Worm (Caenorhabditis elegans): ENCODE measurements around the gene cpg-23.

cpg-23 gene

DNA sequence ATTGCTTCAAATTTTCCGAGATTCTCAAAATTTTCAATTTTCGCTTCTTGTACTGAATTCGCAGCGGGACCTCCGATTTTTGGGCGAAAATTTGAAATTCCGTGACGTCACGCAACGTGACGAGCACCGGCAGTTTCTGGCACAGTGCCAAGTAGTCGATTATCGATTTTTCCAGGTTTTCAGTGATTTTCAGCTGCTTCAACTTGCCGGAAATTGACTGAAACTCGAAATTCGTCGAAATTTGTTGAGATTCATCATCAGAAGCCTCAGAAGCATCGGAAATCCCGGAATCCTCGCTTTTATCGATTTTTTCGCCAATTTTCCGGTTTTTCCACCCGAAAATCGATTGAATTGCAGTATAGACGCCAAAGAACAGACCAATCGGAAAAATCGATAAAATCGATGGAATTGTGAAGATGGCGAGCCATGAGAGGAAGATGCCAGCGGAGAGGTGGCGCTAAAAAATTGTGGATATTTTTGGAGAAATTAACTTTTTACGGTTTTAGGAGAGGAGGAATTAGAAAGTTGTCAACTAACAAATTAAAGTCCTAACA is 8.7 kb upstream of the cpg-23 start:
- TF ChIP-seq dao-5 (tag; optimal IDR thresholded peaks at IDR 0.05), result no peak
- TF ChIP-seq him-1 (tag; optimal IDR thresholded peaks at IDR 0.05), result no peak
- TF ChIP-seq W03F9.2 (tag; optimal IDR thresholded peaks at IDR 0.05), result no peak

ce11 chrV:19133507-19133906 is 7.1 kb upstream of the cpg-23 start, which contains the start of gene Y39B6A.10:
Gene Y39B6A.10 (minus strand): TSS chrV:19133607.
- TF ChIP-seq dao-5 (tag; optimal IDR thresholded peaks at IDR 0.05), result no peak
- TF ChIP-seq W03F9.2 (tag; optimal IDR thresholded peaks at IDR 0.05), result no peak
- no peak for TF ChIP-seq him-1 (tag; optimal IDR thresholded peaks at IDR 0.05)

- no peak for TF ChIP-seq W03F9.2 (tag; optimal IDR thresholded peaks at IDR 0.05)
Measured at ce11 chrV:19136206-19136605, 4.4 kb upstream of the cpg-23 start, which contains the start of gene Y39B6A.9. Gene Y39B6A.9 (plus strand): TSS chrV:19136506.

DNA sequence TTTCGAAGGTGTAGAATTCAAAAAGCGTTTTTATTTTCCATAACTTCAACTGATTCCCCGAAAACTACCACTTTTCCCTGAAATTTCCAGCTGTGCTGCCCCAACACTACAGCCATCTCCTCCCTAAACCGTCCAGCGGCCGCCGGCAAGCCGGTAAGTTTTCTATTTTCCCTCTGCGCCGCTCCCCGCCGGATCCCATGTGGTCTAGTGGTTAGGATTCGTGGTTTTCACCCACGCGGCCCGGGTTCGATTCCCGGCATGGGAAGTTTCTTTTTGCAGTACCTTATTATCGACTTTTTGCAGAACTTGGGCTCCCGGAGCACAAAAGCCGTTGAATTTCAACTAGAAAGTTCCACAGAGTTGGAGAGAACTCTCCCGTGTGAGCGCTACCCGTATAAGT is 2.0 kb downstream of the cpg-23 start:
- TF ChIP-seq him-1 (tag; optimal IDR thresholded peaks at IDR 0.05), result no peak
- no peak for TF ChIP-seq dao-5 (tag; optimal IDR thresholded peaks at IDR 0.05)
- TF ChIP-seq W03F9.2 (tag; optimal IDR thresholded peaks at IDR 0.05), result no peak

ce11 chrV:19148350-19148749 is 7.8 kb downstream of the cpg-23 start:
- TF ChIP-seq W03F9.2 (tag; optimal IDR thresholded peaks at IDR 0.05), result no peak
- TF ChIP-seq him-1 (tag; optimal IDR thresholded peaks at IDR 0.05), result no peak

DNA sequence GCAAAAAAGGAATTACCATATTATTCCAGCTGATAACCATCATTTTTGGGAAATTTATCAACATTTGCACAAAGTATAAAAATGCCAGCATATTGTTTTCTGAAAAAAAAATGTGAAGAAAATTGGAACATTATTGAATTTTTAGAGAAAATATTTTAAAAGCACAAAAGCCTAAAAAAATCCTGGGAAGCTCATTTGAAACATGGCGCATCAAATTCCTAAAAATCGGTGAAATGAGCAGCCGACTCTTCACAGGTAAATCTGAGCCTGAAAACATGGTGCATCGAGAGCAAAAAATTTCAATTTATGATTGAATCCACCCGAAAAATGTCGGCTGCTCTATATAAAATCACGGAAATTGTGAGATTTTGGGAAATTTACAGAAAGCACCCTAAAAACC is 8.5 kb downstream of the cpg-23 start, which contains the start of gene Y39B6A.7:
Gene Y39B6A.7, minus strand, starts transcription at position 101 of the 400 bp plus-strand sequence.
- no peak for TF ChIP-seq him-1 (tag; optimal IDR thresholded peaks at IDR 0.05)
- TF ChIP-seq W03F9.2 (tag; optimal IDR thresholded peaks at IDR 0.05), result no peak
- no peak for TF ChIP-seq dao-5 (tag; optimal IDR thresholded peaks at IDR 0.05)

DNA sequence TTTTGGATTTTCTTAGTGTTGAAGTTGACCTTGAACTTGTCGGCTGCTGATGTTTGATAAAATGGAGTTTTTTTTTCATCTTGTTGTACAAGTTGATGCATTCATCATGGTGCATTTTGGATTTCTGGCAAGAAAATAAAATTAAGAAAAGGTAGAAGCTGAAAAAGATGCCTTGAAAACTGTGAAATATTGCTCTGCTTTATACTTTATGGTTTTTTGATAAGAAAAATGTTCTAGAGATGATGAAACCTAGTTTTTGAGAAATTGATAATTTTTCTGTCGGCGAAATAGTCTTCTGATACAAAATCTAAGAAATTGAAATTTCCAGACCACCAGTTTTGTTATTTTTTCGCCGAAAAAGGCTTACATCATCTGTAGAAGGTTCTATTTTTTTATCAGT is 11.7 kb downstream of the cpg-23 start, which contains the start of gene Y39B6A.69:
Gene Y39B6A.69, minus strand, starts transcription at position 101 of the 400 bp plus-strand sequence.
- TF ChIP-seq him-1 (tag; optimal IDR thresholded peaks at IDR 0.05) (no peak), W03F9.2 (tag; optimal IDR thresholded peaks at IDR 0.05) (no peak), dao-5 (tag; optimal IDR thresholded peaks at IDR 0.05) (no peak)

ce11 chrV:19153244-19153643 is 12.6 kb downstream of the cpg-23 start:
- TF ChIP-seq dao-5 (tag; optimal IDR thresholded peaks at IDR 0.05) (no peak), him-1 (tag; optimal IDR thresholded peaks at IDR 0.05) (no peak), W03F9.2 (tag; optimal IDR thresholded peaks at IDR 0.05) (no peak)

DNA sequence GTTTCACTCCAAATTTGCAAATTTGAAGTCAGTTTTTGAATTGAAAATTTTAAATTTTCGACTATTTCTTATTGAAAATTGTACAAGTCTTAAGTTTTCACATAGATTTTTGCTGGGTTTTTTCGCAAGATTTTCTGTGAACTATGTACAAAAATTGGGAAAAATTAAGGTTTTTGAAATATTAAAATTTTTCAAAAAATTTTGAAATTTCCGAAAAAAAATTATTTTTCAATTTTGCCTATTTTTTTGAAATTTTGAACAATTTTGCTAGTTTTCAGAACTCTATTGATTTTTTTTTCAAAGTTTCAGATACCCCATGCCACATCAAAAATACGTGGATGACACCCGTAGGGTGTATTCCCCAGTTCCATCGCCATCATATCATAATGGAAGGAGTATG is 13.2 kb downstream of the cpg-23 start, which contains the start of gene tsp-13:
Gene tsp-13, plus strand, starts transcription at position 301 of the 400 bp plus-strand sequence.
- TF ChIP-seq dao-5 (tag; optimal IDR thresholded peaks at IDR 0.05) (no peak), him-1 (tag; optimal IDR thresholded peaks at IDR 0.05) (no peak), W03F9.2 (tag; optimal IDR thresholded peaks at IDR 0.05) (no peak)

DNA sequence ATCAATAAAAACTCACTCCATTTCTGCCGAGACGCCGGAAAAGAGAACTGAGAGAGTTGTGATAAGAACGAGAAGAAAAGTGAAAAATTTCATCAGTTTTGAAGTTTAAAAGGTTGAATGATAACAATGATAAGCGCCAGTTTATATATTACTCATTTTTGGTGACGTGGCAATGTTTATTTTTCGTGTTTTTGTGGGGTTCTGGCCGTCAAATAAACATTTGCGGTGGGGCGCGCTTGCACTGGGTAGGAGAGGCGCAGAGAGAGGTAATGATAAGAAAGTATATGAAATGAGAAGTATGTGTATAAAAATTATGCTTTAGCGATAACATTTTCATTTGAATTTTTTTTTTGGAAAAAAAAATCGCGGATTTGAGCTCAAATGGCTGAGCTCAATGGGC is 18.1 kb downstream of the cpg-23 start, which contains the start of gene Y39B6A.5:
Gene Y39B6A.5, minus strand, starts transcription at position 214 of the 400 bp plus-strand sequence.
- no peak for TF ChIP-seq dao-5 (tag; optimal IDR thresholded peaks at IDR 0.05)
- peak; percentile 47 for TF ChIP-seq W03F9.2 (tag; optimal IDR thresholded peaks at IDR 0.05)

DNA sequence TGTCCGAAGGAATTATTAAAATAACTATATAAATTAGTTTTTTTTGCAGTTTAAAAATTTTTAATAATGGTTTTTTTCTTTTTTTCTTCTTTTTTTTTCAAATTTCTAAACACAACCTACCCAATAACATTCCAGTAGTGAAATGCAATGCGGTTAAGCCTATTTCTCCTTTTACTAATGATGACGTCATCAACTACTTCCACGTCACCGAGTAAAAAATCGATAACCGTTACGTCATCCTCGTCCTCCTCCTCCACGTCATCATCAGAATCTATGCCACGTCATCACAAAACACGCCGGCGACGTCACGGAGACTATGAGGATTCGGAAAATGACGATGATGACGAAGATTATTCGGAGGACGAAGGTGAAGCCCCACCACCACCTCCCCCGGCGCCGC is 34.0 kb downstream of the cpg-23 start, which contains the start of gene hot-2:
Gene hot-2, plus strand, starts transcription at position 134 of the 400 bp plus-strand sequence.
- TF ChIP-seq him-1 (tag; optimal IDR thresholded peaks at IDR 0.05), result no peak
- TF ChIP-seq dao-5 (tag; optimal IDR thresholded peaks at IDR 0.05), result no peak
- no peak for TF ChIP-seq W03F9.2 (tag; optimal IDR thresholded peaks at IDR 0.05)

ce11 chrV:19175714-19176113 is 35.1 kb downstream of the cpg-23 start:
- TF ChIP-seq him-1 (tag; optimal IDR thresholded peaks at IDR 0.05) (no peak), W03F9.2 (tag; optimal IDR thresholded peaks at IDR 0.05) (no peak), dao-5 (tag; optimal IDR thresholded peaks at IDR 0.05) (no peak)

ce11 chrV:19177070-19177469 is 36.5 kb downstream of the cpg-23 start:
- TF ChIP-seq W03F9.2 (tag; optimal IDR thresholded peaks at IDR 0.05), result no peak
- TF ChIP-seq him-1 (tag; optimal IDR thresholded peaks at IDR 0.05), result no peak
- TF ChIP-seq dao-5 (tag; optimal IDR thresholded peaks at IDR 0.05), result no peak

ce11 chrV:19177804-19178203 is 37.2 kb downstream of the cpg-23 start:
- TF ChIP-seq W03F9.2 (tag; optimal IDR thresholded peaks at IDR 0.05), result no peak
- no peak for TF ChIP-seq dao-5 (tag; optimal IDR thresholded peaks at IDR 0.05)
- TF ChIP-seq him-1 (tag; optimal IDR thresholded peaks at IDR 0.05), result no peak

DNA sequence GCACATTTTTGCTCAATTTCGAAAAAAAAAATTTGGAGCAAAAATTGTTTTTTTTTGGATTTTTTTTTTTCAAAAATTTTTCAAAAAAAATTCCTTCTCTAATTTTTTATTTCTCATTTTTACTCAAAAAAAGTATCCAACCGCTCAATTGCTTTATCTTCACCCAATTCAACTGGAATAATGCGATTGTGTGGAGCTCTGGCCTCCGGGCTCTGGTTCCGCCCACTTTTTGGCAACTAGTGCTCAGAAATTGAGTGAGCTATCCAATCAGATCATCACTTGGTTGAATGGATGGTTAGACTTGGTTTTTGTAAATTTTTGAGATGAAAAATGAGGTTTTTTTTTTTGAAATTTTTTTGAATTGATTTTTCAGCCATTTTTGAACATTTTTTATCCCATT is 38.3 kb downstream of the cpg-23 start:
- TF ChIP-seq W03F9.2 (tag; optimal IDR thresholded peaks at IDR 0.05), result no peak
- no peak for TF ChIP-seq dao-5 (tag; optimal IDR thresholded peaks at IDR 0.05)
- TF ChIP-seq him-1 (tag; optimal IDR thresholded peaks at IDR 0.05), result no peak
